Fruit fly (Drosophila melanogaster) whole organism, embryonic: ENCODE measurements around the gene Kyat.
A peak's percentile ranks its signal among the peaks of the same experiment; 100 is the strongest.

Experiments
- CG10959 ChIP-seq: fragments of 200-800 bp; sonication (Bioruptor generic); IDR thresholded peaks from 2 replicates; pipeline ENCODE4 v1.3.6; 2022; ENCODE audit warnings: missing biosample characterization, missing genetic modification characterization
- CG11504 ChIP-seq: fragments of 200-800 bp; sonication (Bioruptor generic); optimal IDR thresholded peaks from 3 replicates; lab custom pipeline; 2019; ENCODE audit warnings: missing biosample characterization, mild to moderate bottlenecking, missing genetic modification characterization, moderate library complexity
- CG15073 ChIP-seq: fragments of 200-800 bp; sonication (Bioruptor generic); optimal IDR thresholded peaks from 2 replicates; lab custom pipeline; 2016; ENCODE audit warnings: missing biosample characterization, missing genetic modification characterization
- CG18011 ChIP-seq: fragments of 200-800 bp; sonication (Bioruptor generic); optimal IDR thresholded peaks from 2 replicates; lab custom pipeline; 2017; ENCODE audit warnings: missing biosample characterization, missing genetic modification characterization, mild to moderate bottlenecking, moderate library complexity, missing genotype
- CG30403 ChIP-seq: fragments of 200-800 bp; sonication (Bioruptor generic); optimal IDR thresholded peaks from 3 replicates; lab custom pipeline; 2016; ENCODE audit warnings: missing biosample characterization, missing genetic modification characterization
- CG30431 ChIP-seq: fragments of 200-800 bp; sonication (Bioruptor generic); optimal IDR thresholded peaks from 2 replicates; lab custom pipeline; 2017; ENCODE audit warnings: missing biosample characterization, missing genetic modification characterization
- CG4404 ChIP-seq: fragments of 200-800 bp; sonication (Bioruptor generic); IDR thresholded peaks from 2 replicates; pipeline ENCODE4 v1.3.6; 2022; ENCODE audit warnings: missing biosample characterization, missing genetic modification characterization
- CG4854 ChIP-seq: fragments of 200-800 bp; sonication (Bioruptor generic); optimal IDR thresholded peaks from 2 replicates; lab custom pipeline; 2016; ENCODE audit warnings: missing biosample characterization, missing genetic modification characterization, inconsistent platforms
- CG6683 ChIP-seq: fragments of 200-800 bp; sonication (Bioruptor generic); optimal IDR thresholded peaks from 2 replicates; lab custom pipeline; 2017; ENCODE audit warnings: missing biosample characterization, mild to moderate bottlenecking, missing genetic modification characterization, missing genetic modification reagents
- CG9437 ChIP-seq: fragments of 200-800 bp; sonication (Bioruptor generic); optimal IDR thresholded peaks from 2 replicates; lab custom pipeline; 2018; ENCODE audit warnings: missing biosample characterization, mild to moderate bottlenecking, missing genetic modification characterization
- Dad ChIP-seq: fragments of 200-800 bp; sonication (Bioruptor generic); optimal IDR thresholded peaks from 3 replicates; lab custom pipeline; 2016; ENCODE audit warnings: missing biosample characterization, missing genetic modification characterization
- Dbx ChIP-seq: fragments of 200-800 bp; sonication (Bioruptor generic); IDR thresholded peaks from 3 replicates; pipeline ENCODE4 v1.3.6; 2022; ENCODE audit warnings: missing biosample characterization, missing genetic modification characterization
- ERR ChIP-seq: fragments of 200-800 bp; sonication (Bioruptor generic); optimal IDR thresholded peaks from 2 replicates; lab custom pipeline; 2016; ENCODE audit warnings: missing biosample characterization, missing genetic modification characterization
- Gug ChIP-seq: fragments of 200-800 bp; sonication (Bioruptor generic); IDR thresholded peaks from 4 replicates; pipeline ENCODE4 v1.3.6; 2022; ENCODE audit warnings: missing biosample characterization, missing genetic modification characterization
- H2.0 ChIP-seq: fragments of 200-800 bp; sonication (Bioruptor generic); IDR thresholded peaks from 2 replicates; pipeline ENCODE4 v1.3.6; 2022; ENCODE audit warnings: missing biosample characterization, missing genetic modification characterization
- Hr78 ChIP-seq, 2 experiments: fragments of 200-800 bp in 1 of 2; fragments of >200 bp in 1 of 2; sonication (Bioruptor generic) in 1 of 2; optimal IDR thresholded peaks; 2 replicates each; lab custom pipeline; 2017 to 2019; ENCODE audit warnings: missing biosample characterization in 2 of 2, missing genetic modification characterization in 2 of 2, mild to moderate bottlenecking in 1 of 2, moderate library complexity in 1 of 2
- Mes4 ChIP-seq: fragments of 200-800 bp; sonication (Bioruptor generic); optimal IDR thresholded peaks from 2 replicates; lab custom pipeline; 2016; ENCODE audit warnings: missing biosample characterization, missing genetic modification characterization
- NC2α ChIP-seq: fragments of 200-800 bp; sonication (Bioruptor generic); optimal IDR thresholded peaks from 2 replicates; lab custom pipeline; 2016; ENCODE audit warnings: missing biosample characterization, missing genetic modification characterization
- Neu2 ChIP-seq: fragments of 200-800 bp; sonication (Bioruptor generic); optimal IDR thresholded peaks from 3 replicates; lab custom pipeline; 2016; ENCODE audit warnings: missing biosample characterization, missing genetic modification characterization, borderline replicate concordance
- Side ChIP-seq: fragments of 200-800 bp; sonication (Bioruptor generic); optimal IDR thresholded peaks from 2 replicates; lab custom pipeline; 2016; ENCODE audit warnings: missing biosample characterization, missing genetic modification characterization
- Sox102F ChIP-seq: fragments of 200-800 bp; sonication (Bioruptor generic); optimal IDR thresholded peaks from 2 replicates; lab custom pipeline; 2018; ENCODE audit warnings: missing biosample characterization, mild to moderate bottlenecking, missing genetic modification characterization, moderate library complexity
- Spps ChIP-seq: fragments of 200-800 bp; sonication (Bioruptor generic); optimal IDR thresholded peaks from 2 replicates; lab custom pipeline; 2018; ENCODE audit warnings: missing biosample characterization, mild to moderate bottlenecking, missing genetic modification characterization
- YL-1 ChIP-seq: fragments of 200-800 bp; sonication (Bioruptor generic); optimal IDR thresholded peaks from 3 replicates; lab custom pipeline; 2017; ENCODE audit warnings: missing biosample characterization, mild to moderate bottlenecking, missing genetic modification characterization
- aop ChIP-seq: fragments of 200-800 bp; sonication (Bioruptor generic); IDR thresholded peaks from 2 replicates; pipeline ENCODE4 v1.3.6; 2022; ENCODE audit warnings: missing biosample characterization, missing genetic modification characterization
- bbx ChIP-seq: fragments of 200-800 bp; sonication (Bioruptor generic); IDR thresholded peaks from 2 replicates; pipeline ENCODE4 v1.3.6; 2022; ENCODE audit warnings: missing biosample characterization, missing genetic modification characterization; ENCODE audit not compliant: partially characterized antibody
- cas ChIP-seq: fragments of 200-800 bp; sonication (Bioruptor generic); IDR thresholded peaks from 2 replicates; pipeline ENCODE4 v1.3.6; 2022; ENCODE audit warnings: missing biosample characterization, missing genetic modification characterization
- dimm ChIP-seq: fragments of 200-800 bp; sonication (Bioruptor generic); IDR thresholded peaks from 2 replicates; pipeline ENCODE4 v1.3.6; 2022; ENCODE audit warnings: missing biosample characterization, missing genetic modification characterization
- en ChIP-seq: fragments of 200-800 bp; sonication (Bioruptor generic); optimal IDR thresholded peaks from 2 replicates; lab custom pipeline; 2016; ENCODE audit warnings: missing biosample characterization, missing genetic modification characterization
- hb ChIP-seq: fragments of 200-800 bp; sonication (Bioruptor generic); IDR thresholded peaks from 3 replicates; pipeline ENCODE4 v1.3.6; 2022; ENCODE audit warnings: missing biosample characterization, missing genetic modification characterization; ENCODE audit not compliant: partially characterized antibody
- ind ChIP-seq: fragments of 200-800 bp; sonication (Bioruptor generic); optimal IDR thresholded peaks from 3 replicates; lab custom pipeline; 2016; ENCODE audit warnings: missing biosample characterization, missing genetic modification characterization
- kay ChIP-seq: fragments of 200-800 bp; sonication (Bioruptor generic); optimal IDR thresholded peaks from 2 replicates; lab custom pipeline; 2016; ENCODE audit warnings: missing biosample characterization, missing genetic modification characterization
- luna ChIP-seq: fragments of 200-800 bp; sonication (Bioruptor generic); optimal IDR thresholded peaks from 2 replicates; lab custom pipeline; 2016; ENCODE audit warnings: missing biosample characterization, missing genetic modification characterization
- mam ChIP-seq: fragments of 200-800 bp; sonication (Bioruptor generic); optimal IDR thresholded peaks from 3 replicates; lab custom pipeline; 2016; ENCODE audit warnings: missing biosample characterization, missing genetic modification characterization
- org-1 ChIP-seq: fragments of 200-800 bp; sonication (Bioruptor generic); optimal IDR thresholded peaks from 2 replicates; lab custom pipeline; 2017; ENCODE audit warnings: missing biosample characterization, missing genetic modification characterization
- otp ChIP-seq: fragments of 200-800 bp; sonication (Bioruptor generic); IDR thresholded peaks from 3 replicates; pipeline ENCODE4, ENCODE4 v1.3.6; 2022; ENCODE audit warnings: missing biosample characterization, missing genetic modification characterization
- p53 ChIP-seq: fragments of 200-800 bp; sonication (Bioruptor generic); optimal IDR thresholded peaks from 2 replicates; lab custom pipeline; 2016; ENCODE audit warnings: missing biosample characterization, missing genetic modification characterization
- pum ChIP-seq: fragments of 200-800 bp; sonication (Bioruptor generic); optimal IDR thresholded peaks from 2 replicates; lab custom pipeline; 2016; ENCODE audit warnings: missing biosample characterization, missing genetic modification characterization
- sens ChIP-seq: fragments of 200-800 bp; sonication (Bioruptor generic); peaks from one replicate; lab custom pipeline; 2016; ENCODE audit warnings: missing biosample characterization, missing genetic modification characterization
- slou ChIP-seq: fragments of 200-800 bp; sonication (Bioruptor generic); optimal IDR thresholded peaks from 3 replicates; lab custom pipeline; 2016; ENCODE audit warnings: missing biosample characterization, missing genetic modification characterization
- stc ChIP-seq: fragments of 200-800 bp; sonication (Bioruptor generic); IDR thresholded peaks from 2 replicates; pipeline ENCODE4 v1.3.6; 2022; ENCODE audit warnings: missing biosample characterization, missing genetic modification characterization
- tap ChIP-seq: fragments of 200-800 bp; optimal IDR thresholded peaks from 3 replicates; lab custom pipeline; 2019; ENCODE audit warnings: missing biosample characterization, mild to moderate bottlenecking, missing genetic modification characterization, moderate library complexity
- tll ChIP-seq, 2 experiments: fragments of 200-800 bp in 1 of 2; fragments of >200 bp in 1 of 2; sonication (Bioruptor generic) in 1 of 2; optimal IDR thresholded peaks; 2 replicates each; lab custom pipeline; 2017 to 2019; ENCODE audit warnings: missing biosample characterization in 2 of 2, missing genetic modification characterization in 2 of 2, mild to moderate bottlenecking in 1 of 2, moderate library complexity in 1 of 2
- trem ChIP-seq: fragments of 200-800 bp; optimal IDR thresholded peaks from 3 replicates; lab custom pipeline; 2019; ENCODE audit warnings: missing biosample characterization, mild to moderate bottlenecking, missing genetic modification characterization, moderate library complexity
- twi ChIP-seq: fragments of 200-800 bp; optimal IDR thresholded peaks from 2 replicates; lab custom pipeline; 2019; ENCODE audit warnings: missing biosample characterization, mild to moderate bottlenecking, missing genetic modification characterization, moderate library complexity
- unpg ChIP-seq: fragments of 200-800 bp; sonication (Bioruptor generic); optimal IDR thresholded peaks from 3 replicates; lab custom pipeline; 2018; ENCODE audit warnings: missing biosample characterization, mild to moderate bottlenecking, missing genetic modification characterization, moderate library complexity
- usp ChIP-seq: fragments of >200 bp; optimal IDR thresholded peaks from 2 replicates; lab custom pipeline; 2017; ENCODE audit warnings: missing biosample characterization, missing genetic modification characterization
- vvl ChIP-seq: fragments of 200-800 bp; sonication (Bioruptor generic); IDR thresholded peaks from 2 replicates; pipeline ENCODE4 v1.3.6; 2022; ENCODE audit warnings: missing biosample characterization, missing genetic modification characterization
- zf30C ChIP-seq: fragments of 200-800 bp; sonication (Bioruptor generic); optimal IDR thresholded peaks from 3 replicates; lab custom pipeline; 2018; ENCODE audit warnings: missing biosample characterization, mild to moderate bottlenecking, missing genetic modification characterization
- zfh1 ChIP-seq: fragments of 200-800 bp; sonication (Bioruptor generic); IDR thresholded peaks from 3 replicates; pipeline ENCODE4 v1.3.6; 2022; ENCODE audit warnings: missing biosample characterization, missing genetic modification characterization

Gene Kyat

DNA sequence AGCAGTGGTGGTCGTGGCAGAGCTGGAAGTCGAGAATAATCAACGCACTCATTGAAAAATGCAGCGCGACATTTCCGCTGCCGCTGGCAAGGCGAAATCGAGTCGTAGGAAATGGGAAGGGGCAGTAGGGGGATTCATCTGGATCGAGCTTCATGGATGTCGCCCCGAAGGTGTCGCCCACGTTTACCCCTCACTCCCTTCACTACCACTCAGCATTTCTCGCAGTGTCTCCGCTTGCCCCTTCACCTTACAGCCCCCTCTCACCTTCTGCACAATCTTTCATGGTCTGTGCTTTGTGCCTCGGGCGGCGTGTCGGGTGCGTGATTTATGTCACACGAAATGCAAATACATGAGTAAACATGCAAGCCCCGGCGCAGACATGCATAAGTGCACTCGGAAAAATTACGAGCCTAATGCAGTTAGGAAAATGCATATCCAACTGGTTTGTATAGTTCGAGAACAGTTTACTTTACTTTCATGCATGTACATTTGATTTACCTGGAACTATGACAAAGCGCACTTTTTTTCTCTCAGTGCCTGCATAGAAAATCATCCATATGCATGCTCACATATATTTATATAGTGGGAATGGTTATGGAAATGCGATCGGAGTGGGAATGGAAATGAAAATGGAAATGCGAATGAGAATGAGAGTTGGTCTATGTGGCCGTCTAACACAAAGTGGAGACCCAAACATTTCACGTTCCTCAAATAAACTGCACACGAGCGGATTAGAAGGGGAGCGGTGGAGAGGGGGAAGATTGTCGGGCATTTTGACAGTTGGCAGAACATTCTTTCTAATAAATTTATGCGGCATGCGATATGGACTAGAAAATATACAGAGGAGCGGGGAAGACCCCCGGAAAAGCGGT is 27.3 kb upstream of the Kyat start (continued):
- TF ChIP-seq trem: peak; percentile 81
- no peak for TF ChIP-seq luna (GFP tag; lab: Kevin White, UChicago)
- peak; percentile 65 for TF ChIP-seq mam (GFP tag; lab: Kevin White, UChicago)
- TF ChIP-seq tap (tag; lab: Kevin White, UChicago): peak; percentile 91
- peak; percentile 90 for TF ChIP-seq Gug (GFP tag; lab: Robert Waterston, UW)
- peak; percentile 91 for TF ChIP-seq Mes4 (GFP tag; lab: Kevin White, UChicago)
- no peak for TF ChIP-seq hb (GFP tag; lab: Robert Waterston, UW)
- TF ChIP-seq CG11504: peak; percentile 92
- TF ChIP-seq NC2α (GFP tag; lab: Kevin White, UChicago): peak; percentile 86
- peak; percentile 99 for TF ChIP-seq vvl (GFP tag; lab: Robert Waterston, UW)
- TF ChIP-seq Side (GFP tag; lab: Kevin White, UChicago): peak; percentile 81
- peak; percentile 89 for TF ChIP-seq ind (GFP tag; lab: Kevin White, UChicago)
- TF ChIP-seq CG6683: peak; percentile 44
- peak; percentile 11 for TF ChIP-seq YL-1
- peak; percentile 86 for TF ChIP-seq stc
- TF ChIP-seq sens: peak; percentile 99
- peak in 1 of 2 experiments; percentile 97 for TF ChIP-seq Hr78 (GFP tag; optimal IDR thresholded peaks at IDR 0.05; lab: Kevin White, UChicago)
- no peak for TF ChIP-seq usp (GFP tag; lab: Kevin White, UChicago)
- TF ChIP-seq zf30C (GFP tag; lab: Kevin White, UChicago): peak; percentile 55
- peak; percentile 66 for TF ChIP-seq CG15073
- peak; percentile 85 for TF ChIP-seq kay
- peak; percentile 83 for TF ChIP-seq CG30431
- peak; percentile 55 for TF ChIP-seq slou (GFP tag; lab: Kevin White, UChicago)
- TF ChIP-seq org-1 (GFP tag; lab: Kevin White, UChicago): peak; percentile 91
- TF ChIP-seq Sox102F (GFP tag; lab: Kevin White, UChicago): peak; percentile 97
- peak; percentile 83 for TF ChIP-seq H2.0
- peak; percentile 88 for TF ChIP-seq CG30403
- TF ChIP-seq otp (GFP tag; lab: Robert Waterston, UW): peak; percentile 91
- peak; percentile 90 for TF ChIP-seq pum (GFP tag; lab: Kevin White, UChicago)
- peak; percentile 84 for TF ChIP-seq CG4854 (GFP tag; lab: Kevin White, UChicago)
- peak; percentile 73 for TF ChIP-seq CG9437 (GFP tag; lab: Kevin White, UChicago)
- peak; percentile 70 for TF ChIP-seq CG4404 (GFP tag; lab: Robert Waterston, UW)
- peak; percentile 75 for TF ChIP-seq CG10959 (GFP tag; lab: Robert Waterston, UW)
- peak; percentile 77 for TF ChIP-seq Spps (tag; lab: Kevin White, UChicago)
- TF ChIP-seq unpg: peak; percentile 92
- TF ChIP-seq zfh1 (GFP tag; lab: Robert Waterston, UW): peak; percentile 97
- TF ChIP-seq tll (GFP tag; optimal IDR thresholded peaks at IDR 0.05; lab: Kevin White, UChicago): no peak
- no peak for TF ChIP-seq Dbx (GFP tag; lab: Robert Waterston, UW)
- peak; percentile 19 for TF ChIP-seq Neu2
- TF ChIP-seq bbx (GFP tag; lab: Robert Waterston, UW): no peak
- peak; percentile 78 for TF ChIP-seq en (GFP tag; lab: Kevin White, UChicago)
- TF ChIP-seq ERR (GFP tag; lab: Kevin White, UChicago): peak; percentile 78
- peak; percentile 87 for TF ChIP-seq twi (tag; lab: Kevin White, UChicago)
- TF ChIP-seq Dad (GFP tag; lab: Kevin White, UChicago): peak; percentile 77
- peak; percentile 83 for TF ChIP-seq dimm
- TF ChIP-seq aop (GFP tag; lab: Robert Waterston, UW): no peak; the same call in none of the 2 replicates
- TF ChIP-seq cas (GFP tag; lab: Robert Waterston, UW): no peak
- peak; percentile 95 for TF ChIP-seq p53 (GFP tag; lab: Kevin White, UChicago)
- TF ChIP-seq CG18011 (GFP tag; lab: Kevin White, UChicago): peak; percentile 25
